Worm (Caenorhabditis elegans) whole organism, mixed stage, embryonic: Measurements from ENCODE around the gene ugt-67.
A peak's percentile ranks its signal among the peaks of the same experiment; 100 is the strongest.
"Not testable (repeated sequence)": the region's sequence is repeated elsewhere in the genome, so short reads cannot be mapped to it uniquely, and the experiment has no call there.

Experiments
- blmp-1 ChIP-seq: fragments of 150-350 bp; optimal IDR thresholded peaks from 2 replicates; lab custom pipeline; 2014; ENCODE audit warnings: missing biosample characterization, missing genetic modification characterization
- ceh-39 ChIP-seq: fragments of 150-350 bp; optimal IDR thresholded peaks from 2 replicates; lab custom pipeline; 2014; ENCODE audit warnings: missing biosample characterization, missing genetic modification characterization
- ceh-43 ChIP-seq: fragments of 200-800 bp; sonication (Bioruptor generic); optimal IDR thresholded peaks from 2 replicates; lab custom pipeline; 2018; ENCODE audit warnings: mild to moderate bottlenecking, missing genetic modification characterization, moderate library complexity, missing compliant biosample characterization
- ceh-83 ChIP-seq: fragments of 200-800 bp; sonication (Bioruptor generic); optimal IDR thresholded peaks from 2 replicates; lab custom pipeline; 2018; ENCODE audit warnings: mild to moderate bottlenecking, missing genetic modification characterization, missing compliant biosample characterization
- ces-1 ChIP-seq: fragments of 150-350 bp; optimal IDR thresholded peaks from 2 replicates; lab custom pipeline; 2014; ENCODE audit warnings: missing biosample characterization, missing genetic modification reagents, missing genetic modification characterization
- cnd-1 ChIP-seq: fragments of 200-800 bp; sonication (Bioruptor generic); optimal IDR thresholded peaks from 2 replicates; lab custom pipeline; 2018; ENCODE audit warnings: mild to moderate bottlenecking, missing genetic modification characterization, missing compliant biosample characterization
- drap-1 ChIP-seq: fragments of 200-800 bp; sonication (Bioruptor generic); optimal IDR thresholded peaks from 3 replicates; lab custom pipeline; 2018; ENCODE audit warnings: mild to moderate bottlenecking, missing genetic modification characterization, missing compliant biosample characterization
- elt-1 ChIP-seq: sonication (generic microtip); optimal IDR thresholded peaks from 2 replicates; lab custom pipeline; 2017; ENCODE audit warnings: missing genetic modification characterization, mild to moderate bottlenecking, missing compliant biosample characterization, antibody characterized with exemption, moderate library complexity, borderline replicate concordance; ENCODE audit not compliant: insufficient read depth
- flh-1 ChIP-seq: fragments of 200-800 bp; sonication (Bioruptor generic); optimal IDR thresholded peaks from 2 replicates; lab custom pipeline; 2018; ENCODE audit warnings: mild to moderate bottlenecking, missing genetic modification characterization, moderate library complexity, missing compliant biosample characterization
- ham-2 ChIP-seq: fragments of 200-800 bp; sonication (Bioruptor generic); optimal IDR thresholded peaks from 2 replicates; lab custom pipeline; 2018; ENCODE audit warnings: mild to moderate bottlenecking, missing genetic modification characterization, missing compliant biosample characterization
- hlh-1 ChIP-seq: fragments of 150-350 bp; optimal IDR thresholded peaks from 2 replicates; lab custom pipeline; 2014; ENCODE audit warnings: missing biosample characterization, missing genetic modification reagents, missing genetic modification characterization
- lin-13 ChIP-seq: fragments of 150-350 bp; optimal IDR thresholded peaks from 2 replicates; lab custom pipeline; 2014; ENCODE audit warnings: missing biosample characterization, missing genetic modification characterization
- lin-32 ChIP-seq: fragments of 200-800 bp; sonication (Bioruptor generic); optimal IDR thresholded peaks from 2 replicates; lab custom pipeline; 2018; ENCODE audit warnings: mild to moderate bottlenecking, missing genetic modification characterization, missing compliant biosample characterization
- lsy-2 ChIP-seq: fragments of 150-350 bp; optimal IDR thresholded peaks from 2 replicates; lab custom pipeline; 2014; ENCODE audit warnings: missing biosample characterization, missing genetic modification characterization
- mab-5 ChIP-seq: fragments of 150-350 bp; optimal IDR thresholded peaks from 2 replicates; lab custom pipeline; 2014; ENCODE audit warnings: missing biosample characterization, missing genetic modification characterization
- mls-2 ChIP-seq: sonication (generic microtip); optimal IDR thresholded peaks from 2 replicates; lab custom pipeline; 2016; ENCODE audit warnings: mild to moderate bottlenecking, missing genetic modification characterization, moderate library complexity, missing compliant biosample characterization
- nhr-12 ChIP-seq: fragments of 150-350 bp; optimal IDR thresholded peaks from 2 replicates; lab custom pipeline; 2014; ENCODE audit warnings: missing biosample characterization, missing genetic modification characterization
- nhr-237 ChIP-seq: fragments of 150-350 bp; optimal IDR thresholded peaks from 2 replicates; lab custom pipeline; 2014; ENCODE audit warnings: missing biosample characterization, missing genetic modification characterization
- nhr-28 ChIP-seq: fragments of 150-350 bp; optimal IDR thresholded peaks from 2 replicates; lab custom pipeline; 2014; ENCODE audit warnings: missing biosample characterization, missing genetic modification characterization
- nhr-76 ChIP-seq: sonication (generic microtip); optimal IDR thresholded peaks from 2 replicates; lab custom pipeline; 2017; ENCODE audit warnings: missing biosample characterization, missing genetic modification characterization
- pha-4 ChIP-seq: fragments of 150-350 bp; optimal IDR thresholded peaks from 2 replicates; lab custom pipeline; 2018; ENCODE audit warnings: missing biosample characterization, missing genetic modification reagents, missing genetic modification characterization
- sem-2 ChIP-seq: fragments of 200-800 bp; sonication (Bioruptor generic); optimal IDR thresholded peaks from 2 replicates; lab custom pipeline; 2018; ENCODE audit warnings: mild to moderate bottlenecking, missing genetic modification characterization, missing compliant biosample characterization
- snpc-4 ChIP-seq: fragments of 150-350 bp; optimal IDR thresholded peaks from 2 replicates; lab custom pipeline; 2014; ENCODE audit warnings: missing biosample characterization, missing genetic modification characterization
- sptf-1 ChIP-seq: sonication (generic microtip); optimal IDR thresholded peaks from 2 replicates; lab custom pipeline; 2017; ENCODE audit warnings: mild to moderate bottlenecking, missing genetic modification characterization, moderate library complexity, missing compliant biosample characterization
- tbx-8 ChIP-seq: fragments of 200-800 bp; sonication (Bioruptor generic); optimal IDR thresholded peaks from 2 replicates; lab custom pipeline; 2018; ENCODE audit warnings: mild to moderate bottlenecking, missing genetic modification characterization, moderate library complexity, missing compliant biosample characterization
- unc-120 ChIP-seq: sonication (generic microtip); optimal IDR thresholded peaks from 2 replicates; lab custom pipeline; 2017; ENCODE audit warnings: missing genetic modification characterization, missing compliant biosample characterization; ENCODE audit not compliant: poor library complexity, severe bottlenecking
- unc-39 ChIP-seq: fragments of 150-350 bp; optimal IDR thresholded peaks from 2 replicates; lab custom pipeline; 2014; ENCODE audit warnings: missing biosample characterization, missing genetic modification characterization

Gene ugt-67

DNA sequence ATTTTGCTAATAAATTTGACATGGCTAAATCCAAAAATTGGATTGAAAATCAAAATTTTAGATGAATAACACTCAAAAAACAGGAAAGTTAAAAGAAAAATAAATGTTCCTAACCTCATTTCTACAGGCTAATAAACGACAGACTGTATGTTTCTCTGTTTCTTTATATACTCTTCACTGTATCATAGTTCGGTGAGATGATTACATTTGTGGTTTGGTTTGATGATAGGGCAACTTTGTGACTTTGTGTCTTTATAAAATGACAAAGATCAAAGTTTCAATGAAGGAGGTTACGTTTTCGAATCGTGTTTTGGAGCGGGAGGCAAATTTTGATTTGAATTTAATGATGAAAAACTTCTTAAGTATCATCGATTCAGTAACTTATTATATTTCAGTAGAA, 11.7 kb upstream of the ugt-67 start, which contains the start of gene ugt-12:
Gene ugt-12 (minus strand): TSS at position 153 of the 400 bp plus-strand sequence.
- TF ChIP-seq ceh-83 (GFP tag; lab: Kevin White, UChicago) (no peak), unc-39 (no peak), pha-4 (no peak), blmp-1 (tag; lab: Kevin White, UChicago) (no peak), mab-5 (tag; lab: Kevin White, UChicago) (no peak), snpc-4 (tag; lab: Kevin White, UChicago) (no peak), cnd-1 (no peak), ceh-39 (tag; lab: Kevin White, UChicago) (no peak), ham-2 (GFP tag; lab: Kevin White, UChicago) (no peak), mls-2 (tag; lab: Kevin White, UChicago) (no peak), lsy-2 (tag; lab: Kevin White, UChicago) (no peak), ces-1 (no peak), ceh-43 (GFP tag; lab: Kevin White, UChicago) (no peak), nhr-237 (no peak)

DNA sequence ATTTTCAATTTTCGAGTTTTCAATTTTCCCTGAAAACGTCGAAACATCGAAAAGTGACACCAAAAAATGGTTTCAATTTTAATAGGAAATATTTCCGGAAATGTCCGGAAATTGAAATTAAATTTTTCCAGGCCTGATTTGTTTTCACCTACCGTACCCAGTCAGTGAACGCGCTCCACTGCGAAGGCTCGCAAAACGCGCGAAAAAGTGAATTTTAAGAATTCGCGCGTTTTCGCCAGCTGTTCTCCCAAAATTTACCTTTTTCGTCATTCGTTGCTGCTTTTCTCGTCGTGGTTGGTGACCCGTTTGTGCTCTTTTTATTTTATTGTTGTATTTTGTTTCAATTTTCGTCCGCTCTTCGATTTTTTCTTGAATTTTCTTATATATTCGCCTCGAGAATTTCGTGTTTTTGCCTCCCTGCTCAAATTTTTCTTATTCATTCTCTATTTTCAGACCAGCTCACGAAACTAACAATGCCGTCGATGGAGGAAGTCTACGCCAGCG, 11.1 kb upstream of the ugt-67 start, which contains the start of gene T19H12.2:
Gene T19H12.2 (plus strand): TSS at position 454 of the 504 bp plus-strand sequence.
- TF ChIP-seq lsy-2 (tag; lab: Kevin White, UChicago) (peak; percentile 50), snpc-4 (tag; lab: Kevin White, UChicago) (no peak)
- TF ChIP-seq, all 35 proteins: peak for 1

DNA sequence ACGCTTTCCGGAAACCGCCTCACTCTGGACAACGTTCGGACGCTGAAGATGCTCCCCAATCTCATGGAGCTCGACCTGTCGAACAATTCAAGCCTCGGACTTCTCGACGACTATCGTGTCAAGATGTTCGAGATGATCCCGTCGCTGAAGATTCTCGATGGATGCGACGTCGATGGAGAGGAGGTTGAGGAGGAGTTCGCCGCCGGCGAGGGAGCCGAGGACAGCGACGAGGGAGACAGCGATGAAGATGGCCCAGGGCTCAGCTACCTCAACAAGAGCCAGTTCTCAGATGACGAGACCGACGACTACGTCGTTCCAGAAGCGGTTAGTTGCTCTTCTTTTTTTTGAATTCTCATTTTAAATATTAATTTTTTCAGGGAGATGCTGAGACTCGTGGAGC, 10.4 kb upstream of the ugt-67 start:
- TF ChIP-seq snpc-4 (tag; lab: Kevin White, UChicago), result no peak
- no peak for TF ChIP-seq nhr-28 (tag; lab: Kevin White, UChicago)
- no peak for TF ChIP-seq elt-1 (tag; lab: Kevin White, UChicago)
- no peak for TF ChIP-seq tbx-8 (GFP tag; lab: Kevin White, UChicago)
- TF ChIP-seq sem-2 (GFP tag; lab: Kevin White, UChicago), result no peak
- no peak for TF ChIP-seq flh-1 (GFP tag; lab: Kevin White, UChicago)
- no peak for TF ChIP-seq nhr-12 (tag; lab: Kevin White, UChicago)
- no peak for TF ChIP-seq nhr-237
- no peak for TF ChIP-seq mls-2 (tag; lab: Kevin White, UChicago)
- TF ChIP-seq sptf-1 (tag; lab: Kevin White, UChicago), result no peak
- TF ChIP-seq nhr-76 (tag; lab: Kevin White, UChicago), result no peak
- TF ChIP-seq lin-32, result no peak
- no peak for TF ChIP-seq hlh-1 (tag; lab: Kevin White, UChicago)
- no peak for TF ChIP-seq unc-120 (tag; lab: Kevin White, UChicago)

DNA sequence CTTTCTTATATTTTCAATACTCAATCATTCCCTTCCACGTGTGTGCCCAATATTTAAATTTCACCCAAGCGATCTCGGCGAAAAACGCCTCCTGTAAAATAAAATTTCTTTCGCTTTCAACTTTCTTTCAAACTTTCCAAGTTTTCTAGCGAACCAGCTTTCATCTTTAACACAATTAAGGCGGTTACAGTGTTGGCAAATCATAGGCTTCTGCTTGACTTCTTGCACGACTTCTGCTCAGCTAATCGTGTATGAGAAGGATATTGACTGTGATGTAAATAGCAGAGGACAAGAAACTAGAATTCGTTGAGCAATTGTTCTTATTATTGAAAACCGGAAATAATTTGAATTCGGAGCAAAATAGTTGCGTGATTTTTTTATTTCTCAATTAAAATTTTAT, 9.9 kb upstream of the ugt-67 start:
- TF ChIP-seq pha-4 (no peak), ham-2 (GFP tag; lab: Kevin White, UChicago) (no peak), elt-1 (tag; lab: Kevin White, UChicago) (no peak)

DNA sequence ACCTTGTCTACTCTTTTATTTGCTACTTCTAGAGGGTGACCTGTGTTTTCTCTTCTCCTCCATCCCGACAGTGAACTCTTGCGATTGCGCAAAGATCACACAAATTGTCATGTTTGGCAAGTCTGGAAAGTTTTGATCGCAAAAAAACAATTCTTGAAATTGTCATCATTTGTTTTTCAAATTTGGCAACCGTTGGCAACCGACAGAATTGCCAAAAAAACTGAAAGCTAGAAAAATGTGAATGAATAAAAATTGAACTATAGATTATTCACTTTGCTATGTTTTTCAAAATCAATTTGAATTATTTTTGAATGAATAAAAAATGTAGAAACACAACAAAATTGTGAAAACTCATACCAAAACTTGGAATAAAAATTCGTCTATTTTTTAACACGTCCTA, 6.2 kb upstream of the ugt-67 start, which contains the start of gene ugt-11:
Gene ugt-11 (minus strand): TSS at position 101 of the 400 bp plus-strand sequence.
- TF ChIP-seq tbx-8 (GFP tag; lab: Kevin White, UChicago) (no peak), mls-2 (tag; lab: Kevin White, UChicago) (no peak), drap-1 (GFP tag; lab: Kevin White, UChicago) (no peak)

DNA sequence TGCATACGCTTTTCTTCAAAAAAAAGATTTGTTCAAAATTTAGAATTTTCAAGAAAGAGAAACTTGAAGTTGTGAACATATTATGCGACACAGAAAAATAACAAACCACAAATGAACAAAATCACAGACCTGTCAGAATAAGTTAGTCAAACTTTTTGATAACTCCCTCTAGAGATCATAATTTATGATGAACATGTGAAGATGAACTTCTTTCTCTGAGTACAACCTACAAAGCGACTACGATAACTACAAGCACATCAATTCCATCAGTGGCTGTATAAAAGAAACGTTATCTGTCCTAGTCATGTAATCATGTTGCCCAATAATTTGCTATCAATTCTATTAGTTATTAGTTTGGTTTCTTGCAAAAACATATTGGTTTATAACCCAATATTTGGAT, 5.4 kb upstream of the ugt-67 start, which contains the start of gene ugt-9:
Gene ugt-9 (plus strand): TSS at position 305 of the 400 bp plus-strand sequence.
- TF ChIP-seq nhr-28 (tag; lab: Kevin White, UChicago), result no peak
- TF ChIP-seq ces-1, result no peak
- TF ChIP-seq lin-13 (tag; lab: Kevin White, UChicago), result no peak

DNA sequence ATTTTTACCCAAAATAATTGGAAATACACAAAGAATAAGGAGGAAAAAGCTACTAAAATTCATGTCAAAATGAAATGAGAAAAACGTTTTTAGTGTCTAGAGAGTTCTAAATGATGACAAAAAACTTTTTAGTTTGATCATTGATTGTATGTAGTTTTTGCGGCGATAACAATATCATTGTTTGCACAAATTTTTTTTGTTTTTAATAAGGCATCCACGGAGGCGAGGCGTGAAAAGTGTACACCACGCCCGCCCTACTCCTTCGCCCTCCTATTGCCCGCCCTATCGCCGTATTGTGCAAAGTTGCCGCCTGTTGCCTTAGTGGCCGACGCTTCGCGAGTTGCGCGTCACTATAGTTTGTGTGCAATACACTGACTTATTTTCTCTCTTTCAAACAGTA, 1.2 kb upstream of the ugt-67 start, which contains the start of gene ugt-10:
Gene ugt-10 (minus strand): TSS at position 101 of the 400 bp plus-strand sequence.
- not testable (repeated sequence) for TF ChIP-seq unc-39; elt-1 (tag; lab: Kevin White, UChicago); ces-1
